Fruit fly (Drosophila melanogaster) whole organism, pupa: ENCODE data around the gene Use1.

Experiments used
- CG12605 ChIP-seq: fragments of 200-800 bp; sonication (Bioruptor generic); IDR thresholded peaks from 2 replicates; pipeline ENCODE4 v1.3.6; 2022; ENCODE audit warnings: missing biosample characterization, missing genetic modification characterization
- CG8301 ChIP-seq: fragments of 200-800 bp; sonication (Bioruptor generic); optimal IDR thresholded peaks from 2 replicates; lab custom pipeline; 2018; ENCODE audit warnings: missing biosample characterization, mild to moderate bottlenecking, missing genetic modification characterization
- Ets98B ChIP-seq: fragments of 200-800 bp; sonication (Bioruptor generic); IDR thresholded peaks from 2 replicates; pipeline ENCODE4 v1.3.6; 2022; ENCODE audit warnings: missing biosample characterization, missing genetic modification characterization
- Pif1A ChIP-seq: fragments of 200-800 bp; sonication (Bioruptor generic); optimal IDR thresholded peaks from 3 replicates; lab custom pipeline; 2016; ENCODE audit warnings: missing biosample characterization, missing genetic modification characterization
- Pif1B ChIP-seq: fragments of 200-800 bp; sonication (Bioruptor generic); optimal IDR thresholded peaks from 3 replicates; lab custom pipeline; 2016; ENCODE audit warnings: missing biosample characterization, missing genetic modification characterization

DNA sequence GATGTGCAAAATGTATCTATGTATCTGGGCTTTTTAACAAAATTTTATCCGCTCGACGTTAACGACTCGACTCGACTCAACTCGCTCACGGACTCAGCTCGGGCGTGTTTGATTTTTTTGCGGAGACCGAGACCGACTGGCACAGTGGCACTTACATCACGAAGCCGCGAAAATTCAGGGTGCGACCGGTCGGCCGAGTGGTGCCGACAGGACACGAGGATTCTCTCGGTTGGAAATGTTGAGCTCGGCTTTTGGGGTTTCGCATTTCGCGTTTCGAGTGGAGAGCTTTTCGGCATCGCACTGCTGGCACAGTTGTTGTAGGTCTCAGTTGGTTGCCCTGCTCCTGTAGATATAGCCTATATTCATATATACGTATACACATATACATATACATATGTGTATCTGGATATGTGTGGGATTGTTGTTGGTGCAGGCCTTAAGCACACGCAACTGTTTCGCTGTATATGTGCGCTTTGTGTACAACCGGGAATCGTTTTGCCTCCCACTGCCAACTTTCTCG, 45.1 kb upstream of the Use1 start, which contains the start of gene Rdl:
- no peak for TF ChIP-seq Ets98B
- no peak for TF ChIP-seq CG12605 (GFP tag; lab: Robert Waterston, UW)
- TF ChIP-seq CG8301 (tag; lab: Kevin White, UChicago): no peak
- TF ChIP-seq Pif1A: no peak
- no peak for TF ChIP-seq Pif1B
